Fruit fly (Drosophila melanogaster) whole organism, embryonic: ENCODE measurements around the gene CG45073.

Experiments
- Abd-B ChIP-seq: fragments of 200-800 bp; sonication (Bioruptor generic); optimal IDR thresholded peaks from 2 replicates; lab custom pipeline; 2018; ENCODE audit warnings: missing biosample characterization, mild to moderate bottlenecking, missing genetic modification characterization, moderate library complexity
- CG2116 ChIP-seq: fragments of 200-800 bp; sonication (Bioruptor generic); optimal IDR thresholded peaks from 3 replicates; lab custom pipeline; 2018; ENCODE audit warnings: missing biosample characterization, mild to moderate bottlenecking, missing genetic modification characterization
- CG2199 ChIP-seq: fragments of 200-800 bp; sonication (Bioruptor generic); IDR thresholded peaks from 3 replicates; pipeline ENCODE4 v1.3.6; 2022; ENCODE audit warnings: missing biosample characterization, missing genetic modification characterization
- CG8388 ChIP-seq: fragments of 200-800 bp; sonication (Bioruptor generic); optimal IDR thresholded peaks from 2 replicates; lab custom pipeline; 2019; ENCODE audit warnings: missing biosample characterization, mild to moderate bottlenecking, missing genetic modification characterization, moderate library complexity
- ERR ChIP-seq: fragments of 200-800 bp; sonication (Bioruptor generic); optimal IDR thresholded peaks from 2 replicates; lab custom pipeline; 2016; ENCODE audit warnings: missing biosample characterization, missing genetic modification characterization
- Sox100B ChIP-seq: fragments of 200-800 bp; sonication (Bioruptor generic); optimal IDR thresholded peaks from 3 replicates; lab custom pipeline; 2018; ENCODE audit warnings: missing biosample characterization, mild to moderate bottlenecking, missing genetic modification characterization
- fu2 ChIP-seq: fragments of 200-800 bp; sonication (Bioruptor generic); optimal IDR thresholded peaks from 2 replicates; lab custom pipeline; 2016; ENCODE audit warnings: missing biosample characterization, missing genetic modification characterization
- insv ChIP-seq, 2 experiments: fragments of 200-800 bp; sonication (Bioruptor generic); optimal IDR thresholded peaks; 3 replicates each; lab custom pipeline; 2016 to 2018; ENCODE audit warnings: missing biosample characterization in 2 of 2, missing genetic modification characterization in 2 of 2
- kay ChIP-seq: fragments of 200-800 bp; sonication (Bioruptor generic); optimal IDR thresholded peaks from 2 replicates; lab custom pipeline; 2016; ENCODE audit warnings: missing biosample characterization, missing genetic modification characterization
- lilli ChIP-seq: fragments of 200-800 bp; sonication (Bioruptor generic); optimal IDR thresholded peaks from 3 replicates; lab custom pipeline; 2016; ENCODE audit warnings: missing biosample characterization, missing genetic modification characterization
- pan ChIP-seq, 4 experiments: fragments of >200 bp in 3 of 4; fragments of 200-800 bp in 1 of 4; sonication (Bioruptor generic) in 1 of 4; optimal IDR thresholded peaks in 3 of 4; IDR thresholded peaks in 1 of 4; 2 replicates each; pipeline versions ENCODE4 v1.3.6 to Lab custom; 2017 to 2022; ENCODE audit warnings: missing biosample characterization in 2 of 4, missing genetic modification characterization in 2 of 4, mixed read lengths in 1 of 4
- phol ChIP-seq: fragments of 200-800 bp; sonication (Bioruptor generic); optimal IDR thresholded peaks from 3 replicates; lab custom pipeline; 2018; ENCODE audit warnings: missing biosample characterization, mild to moderate bottlenecking, missing genetic modification characterization, moderate library complexity

dm6 chr3R:30092700-30093044 is 31.9 kb downstream of the CG45073 start:
- TF ChIP-seq lilli (GFP tag; lab: Kevin White, UChicago): peak; percentile 90
- TF ChIP-seq Sox100B (GFP tag; lab: Kevin White, UChicago): peak; percentile 69
- peak; percentile 72 for TF ChIP-seq Abd-B
- TF ChIP-seq insv (GFP tag; optimal IDR thresholded peaks at IDR 0.05; lab: Kevin White, UChicago): no peak
- TF ChIP-seq CG2199: peak; percentile 73; the same call in 1 of the 3 replicates
- TF ChIP-seq phol (tag; lab: Kevin White, UChicago): peak; percentile 79
- peak; percentile 84 for TF ChIP-seq ERR (GFP tag; lab: Kevin White, UChicago)
- TF ChIP-seq fu2 (GFP tag; lab: Kevin White, UChicago): peak; percentile 80
- peak; percentile 83 for TF ChIP-seq CG8388 (GFP tag; lab: Kevin White, UChicago)
- TF ChIP-seq kay (GFP tag; lab: Kevin White, UChicago): peak; percentile 69
- no peak for TF ChIP-seq pan (optimal IDR thresholded peaks at IDR 0.05; lab: Kevin White, UChicago)
- peak in 1 of 2 experiments; percentile 86 for TF ChIP-seq pan (GFP tag; optimal IDR thresholded peaks at IDR 0.05 in 1 of 2, IDR thresholded peaks at IDR 0.05 in 1 of 2)
- TF ChIP-seq CG2116 (GFP tag; lab: Kevin White, UChicago): peak; percentile 37
